Worm (Caenorhabditis elegans) whole organism, young adult: ENCODE data around the gene mesp-1.

Source experiments
- C06A6.2 ChIP-seq: fragments of 200-800 bp; sonication (Bioruptor generic); conservative IDR thresholded peaks from 2 replicates; pipeline ENCODE4 v1.3.6; 2022; ENCODE audit warnings: missing genetic modification characterization, missing compliant biosample characterization
- D2030.7 ChIP-seq: fragments of 200-800 bp; sonication (Bioruptor generic); IDR thresholded peaks from 2 replicates; pipeline ENCODE4 v1.3.6; 2022; ENCODE audit warnings: missing genetic modification reagents, missing genetic modification characterization, missing compliant biosample characterization
- F23B12.7 ChIP-seq: sonication (generic microtip); optimal IDR thresholded peaks from 2 replicates; lab custom pipeline; 2017; ENCODE audit warnings: missing genetic modification characterization, mild to moderate bottlenecking, missing compliant biosample characterization, antibody characterized with exemption, moderate library complexity; ENCODE audit not compliant: insufficient read depth
- F52B5.7 ChIP-seq: sonication (generic microtip); optimal IDR thresholded peaks from 2 replicates; lab custom pipeline; 2016; ENCODE audit warnings: mild to moderate bottlenecking, missing genetic modification characterization, missing compliant biosample characterization
- F57A8.1 ChIP-seq: fragments of 200-800 bp; sonication (Bioruptor generic); optimal IDR thresholded peaks from 2 replicates; lab custom pipeline; 2018; ENCODE audit warnings: mild to moderate bottlenecking, missing genetic modification characterization, moderate library complexity, missing compliant biosample characterization
- K12H6.12 ChIP-seq: fragments of 200-800 bp; sonication (Bioruptor generic); optimal IDR thresholded peaks from 2 replicates; lab custom pipeline; 2018; ENCODE audit warnings: mild to moderate bottlenecking, missing genetic modification characterization, missing compliant biosample characterization
- Y53G8AR.9 ChIP-seq: fragments of 200-800 bp; sonication (Bioruptor generic); conservative IDR thresholded peaks from 2 replicates; pipeline ENCODE4 v1.3.6; 2022; ENCODE audit warnings: missing genetic modification reagents, missing genetic modification characterization, missing compliant biosample characterization
- Y95B8A.8 ChIP-seq: fragments of 200-800 bp; sonication (Bioruptor generic); IDR thresholded peaks from 2 replicates; pipeline ENCODE4 v1.3.6; 2022; ENCODE audit warnings: missing genetic modification reagents, missing genetic modification characterization, missing compliant biosample characterization
- ZK185.1 ChIP-seq: sonication (generic microtip); optimal IDR thresholded peaks from 2 replicates; lab custom pipeline; 2016; ENCODE audit warnings: mild to moderate bottlenecking, missing genetic modification characterization, missing compliant biosample characterization; ENCODE audit not compliant: poor library complexity, severe bottlenecking
- aptf-2 ChIP-seq: fragments of 200-800 bp; sonication (Bioruptor generic); conservative IDR thresholded peaks from 2 replicates; pipeline ENCODE4 v1.3.6; 2022; ENCODE audit warnings: missing genetic modification reagents, missing genetic modification characterization, missing compliant biosample characterization
- athp-1 ChIP-seq: sonication (generic microtip); optimal IDR thresholded peaks from 2 replicates; lab custom pipeline; 2017; ENCODE audit warnings: mild to moderate bottlenecking, missing genetic modification characterization, missing compliant biosample characterization
- attf-5 ChIP-seq: fragments of 200-800 bp; sonication (Bioruptor generic); optimal IDR thresholded peaks from 2 replicates; lab custom pipeline; 2018; ENCODE audit warnings: mild to moderate bottlenecking, missing genetic modification characterization, missing compliant biosample characterization
- bed-2 ChIP-seq: fragments of 200-800 bp; sonication (Bioruptor generic); IDR thresholded peaks from 2 replicates; pipeline ENCODE4 v1.3.6; 2022; ENCODE audit warnings: missing genetic modification reagents, missing genetic modification characterization, missing compliant biosample characterization
- ccch-3 ChIP-seq: fragments of 200-800 bp; sonication (Bioruptor generic); optimal IDR thresholded peaks from 2 replicates; lab custom pipeline; 2018; ENCODE audit warnings: mild to moderate bottlenecking, missing genetic modification characterization, missing compliant biosample characterization
- cebp-1 ChIP-seq, 2 experiments: fragments of 200-800 bp in 1 of 2; sonication (Bioruptor generic) in 1 of 2; sonication (generic microtip) in 1 of 2; IDR thresholded peaks in 1 of 2; optimal IDR thresholded peaks in 1 of 2; 2 replicates each; pipeline versions ENCODE4 v1.3.6 to Lab custom; 2017 to 2022; ENCODE audit warnings: missing compliant biosample characterization in 2 of 2, missing genetic modification characterization in 2 of 2, mild to moderate bottlenecking in 1 of 2, missing genetic modification reagents in 1 of 2, moderate library complexity in 1 of 2
- dox-1 ChIP-seq: fragments of 200-800 bp; sonication (Bioruptor generic); IDR thresholded peaks from 2 replicates; pipeline ENCODE4 v1.3.6; 2022; ENCODE audit warnings: missing genetic modification reagents, missing genetic modification characterization, missing compliant biosample characterization
- dpff-1 ChIP-seq: sonication (generic microtip); optimal IDR thresholded peaks from 2 replicates; lab custom pipeline; 2017; ENCODE audit warnings: mild to moderate bottlenecking, missing genetic modification characterization, missing compliant biosample characterization
- ets-4 ChIP-seq: fragments of 200-800 bp; sonication (Bioruptor generic); optimal IDR thresholded peaks from 2 replicates; lab custom pipeline; 2018; ENCODE audit warnings: mild to moderate bottlenecking, missing genetic modification characterization, missing compliant biosample characterization
- fkh-3 ChIP-seq: sonication (generic microtip); optimal IDR thresholded peaks from 2 replicates; lab custom pipeline; 2016; ENCODE audit warnings: mild to moderate bottlenecking, missing genetic modification characterization, missing compliant biosample characterization
- lag-1 ChIP-seq: fragments of 200-800 bp; sonication (Bioruptor generic); IDR thresholded peaks from 2 replicates; pipeline ENCODE4 v1.3.6; 2022; ENCODE audit warnings: missing genetic modification reagents, missing genetic modification characterization, missing compliant biosample characterization
- let-607 ChIP-seq, 2 experiments: fragments of 200-800 bp in 1 of 2; sonication (Bioruptor generic) in 1 of 2; sonication (generic microtip) in 1 of 2; optimal IDR thresholded peaks; 2 replicates each; lab custom pipeline; 2016 to 2018; ENCODE audit warnings: mild to moderate bottlenecking in 2 of 2, missing compliant biosample characterization in 2 of 2, missing genetic modification characterization in 2 of 2, moderate library complexity in 2 of 2, missing genotype in 1 of 2
- mcd-1 ChIP-seq: fragments of 200-800 bp; sonication (Bioruptor generic); IDR thresholded peaks from 2 replicates; pipeline ENCODE4 v1.3.6; 2022; ENCODE audit warnings: missing genetic modification reagents, missing genetic modification characterization, missing compliant biosample characterization
- nfyb-1 ChIP-seq: fragments of 200-800 bp; sonication (Bioruptor generic); IDR thresholded peaks from 2 replicates; pipeline ENCODE4 v1.3.6; 2022; ENCODE audit warnings: missing genetic modification reagents, missing genetic modification characterization, missing compliant biosample characterization
- nhr-120 ChIP-seq: fragments of 200-800 bp; sonication (Bioruptor generic); IDR thresholded peaks from 2 replicates; pipeline ENCODE4 v1.3.6; 2022; ENCODE audit warnings: missing genetic modification characterization, missing compliant biosample characterization
- nhr-179 ChIP-seq: sonication (generic microtip); optimal IDR thresholded peaks from 2 replicates; lab custom pipeline; 2016; ENCODE audit warnings: mild to moderate bottlenecking, missing genetic modification characterization, missing compliant biosample characterization
- repo-1 ChIP-seq: sonication (generic microtip); optimal IDR thresholded peaks from 2 replicates; lab custom pipeline; 2017; ENCODE audit warnings: mild to moderate bottlenecking, missing genetic modification characterization, missing compliant biosample characterization
- snpc-1.1 ChIP-seq: sonication (generic microtip); optimal IDR thresholded peaks from 2 replicates; lab custom pipeline; 2017; ENCODE audit warnings: missing genetic modification characterization, mild to moderate bottlenecking, missing compliant biosample characterization, antibody characterized with exemption, moderate library complexity, missing genotype, missing genetic modification reagents; ENCODE audit not compliant: insufficient read depth
- snpc-1.3 ChIP-seq: sonication (generic microtip); optimal IDR thresholded peaks from 2 replicates; lab custom pipeline; 2017; ENCODE audit warnings: missing genetic modification characterization, mild to moderate bottlenecking, missing compliant biosample characterization, antibody characterized with exemption, moderate library complexity, missing genotype, missing genetic modification reagents; ENCODE audit not compliant: insufficient read depth
- tbx-9 ChIP-seq: sonication (generic microtip); optimal IDR thresholded peaks from 2 replicates; lab custom pipeline; 2016; ENCODE audit warnings: borderline replicate concordance, missing genetic modification characterization, inconsistent platforms, missing compliant biosample characterization
- tlf-1 ChIP-seq: fragments of 200-800 bp; sonication (Bioruptor generic); optimal IDR thresholded peaks from 2 replicates; lab custom pipeline; 2018; ENCODE audit warnings: mild to moderate bottlenecking, missing genetic modification characterization, missing compliant biosample characterization
- unc-62 ChIP-seq: fragments of 150-350 bp; optimal IDR thresholded peaks from 2 replicates; lab custom pipeline; 2014; ENCODE audit warnings: missing biosample characterization, missing genetic modification reagents, missing genetic modification characterization
- ztf-22 ChIP-seq: fragments of 200-800 bp; sonication (Bioruptor generic); optimal IDR thresholded peaks from 2 replicates; lab custom pipeline; 2018; ENCODE audit warnings: mild to moderate bottlenecking, missing genetic modification characterization, moderate library complexity, missing compliant biosample characterization

The mesp-1 gene

DNA sequence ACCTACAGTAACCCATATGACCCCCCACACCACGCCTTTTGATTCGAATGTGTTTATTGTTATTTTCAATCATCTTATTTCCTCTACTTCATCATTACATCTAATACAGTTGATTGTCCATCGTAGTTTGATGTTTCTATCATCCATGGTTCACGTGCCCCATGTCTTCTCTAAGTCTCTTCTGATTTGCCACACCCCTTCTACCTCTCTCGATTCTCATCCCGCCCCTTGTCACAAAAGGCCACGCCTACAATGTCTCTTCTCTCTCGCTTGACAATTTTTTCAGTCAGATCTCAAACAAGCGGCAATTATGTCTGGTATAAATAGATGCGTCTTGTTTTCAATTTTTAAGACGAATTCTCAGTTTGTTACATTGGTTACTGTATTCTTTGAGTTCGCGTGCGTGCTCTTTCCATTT, 35.9 kb downstream of the mesp-1 start (continued):
- TF ChIP-seq fkh-3 (tag; lab: Kevin White, UChicago) (no peak), aptf-2 (GFP tag; lab: Robert Waterston, UW) (no peak), let-607 (tag; optimal IDR thresholded peaks at IDR 0.05; lab: Kevin White, UChicago) (no peak), snpc-1.3 (tag; lab: Kevin White, UChicago) (no peak), athp-1 (no peak)

DNA sequence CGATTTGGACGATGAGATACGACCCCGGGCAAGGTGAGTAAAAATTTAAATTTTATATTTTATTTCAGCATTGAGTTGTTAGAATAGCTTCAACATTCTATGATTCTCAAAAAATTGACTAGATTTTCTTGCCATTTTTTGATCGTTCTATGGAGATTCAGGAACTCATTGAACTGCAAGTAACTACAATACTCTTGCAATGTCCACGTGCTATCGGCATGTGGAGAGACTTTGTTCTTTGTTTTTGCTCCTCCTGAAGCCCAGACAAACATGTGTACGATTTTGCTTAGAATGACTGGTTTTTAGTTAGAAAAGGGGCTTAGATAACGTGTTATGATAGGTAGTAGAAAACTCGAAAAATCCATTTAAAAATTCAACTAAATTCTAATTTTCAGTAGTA, 36.8 kb downstream of the mesp-1 start:
- no peak for TF ChIP-seq lag-1 (GFP tag; lab: Robert Waterston, UW)
- no peak for TF ChIP-seq snpc-1.3 (tag; lab: Kevin White, UChicago)
- no peak for TF ChIP-seq bed-2 (GFP tag; lab: Robert Waterston, UW)
- TF ChIP-seq attf-5 (GFP tag; lab: Kevin White, UChicago) = no peak
- no peak for TF ChIP-seq nfyb-1 (GFP tag; lab: Robert Waterston, UW)
- TF ChIP-seq Y95B8A.8 = no peak
- TF ChIP-seq K12H6.12 (tag; lab: Kevin White, UChicago) = no peak
- no peak for TF ChIP-seq C06A6.2 (GFP tag; lab: Robert Waterston, UW)
- TF ChIP-seq F52B5.7 (tag; lab: Kevin White, UChicago) = no peak
- no peak for TF ChIP-seq ztf-22 (GFP tag; lab: Kevin White, UChicago)

DNA sequence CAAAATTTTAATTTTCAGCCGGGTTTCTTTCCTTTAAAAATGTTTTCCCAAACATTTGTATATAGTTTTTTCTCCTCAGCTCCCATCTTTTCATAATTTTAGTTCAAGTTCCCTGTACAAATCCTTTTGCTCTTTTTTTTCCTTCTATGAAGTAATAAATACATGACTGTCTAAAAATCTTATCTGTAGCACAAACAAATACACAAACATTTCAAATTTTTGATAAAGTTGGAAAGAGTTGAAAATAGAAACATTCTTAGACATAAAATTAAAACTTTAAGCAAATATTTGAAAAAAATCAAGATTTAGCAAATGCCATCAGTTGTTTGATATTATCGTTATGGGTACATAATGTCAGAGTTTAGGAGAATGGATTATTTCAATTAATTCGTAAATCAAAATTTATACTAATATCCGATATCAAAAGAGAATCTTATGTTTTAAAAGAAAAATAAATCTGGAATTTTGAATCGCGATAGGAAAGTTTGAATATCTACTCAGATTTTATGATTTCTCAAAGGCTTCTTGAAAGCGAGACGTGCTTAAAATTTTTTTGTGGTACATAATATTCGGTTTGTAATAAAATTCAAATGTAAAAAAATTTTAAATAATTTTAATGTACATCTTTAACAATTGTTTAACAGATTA, 39.0 kb downstream of the mesp-1 start:
- TF ChIP-seq tbx-9 (tag; lab: Kevin White, UChicago) (no peak), Y53G8AR.9 (GFP tag; lab: Robert Waterston, UW) (0 out of 2 replicates have a peak, but pooled peaks have one; percentile 56), dpff-1 (peak; percentile 37), ZK185.1 (no peak), unc-62 (GFP tag; lab: Kevin White, UChicago) (no peak), D2030.7 (GFP tag; lab: Robert Waterston, UW) (no peak), mcd-1 (GFP tag; lab: Robert Waterston, UW) (no peak), ets-4 (GFP tag; lab: Kevin White, UChicago) (no peak), nhr-179 (tag; lab: Kevin White, UChicago) (no peak), nfyb-1 (GFP tag; lab: Robert Waterston, UW) (0 out of 2 replicates have a peak, but pooled peaks have one; percentile 36), snpc-1.1 (tag; lab: Kevin White, UChicago) (no peak), nhr-120 (GFP tag; lab: Robert Waterston, UW) (no peak), repo-1 (peak; percentile 50), F57A8.1 (GFP tag; lab: Kevin White, UChicago) (no peak), tlf-1 (GFP tag; lab: Kevin White, UChicago) (peak; percentile 26), ccch-3 (no peak), dox-1 (GFP tag; lab: Robert Waterston, UW) (no peak), C06A6.2 (GFP tag; lab: Robert Waterston, UW) (0 out of 2 replicates have a peak, but pooled peaks have one; percentile 19), cebp-1 (GFP tag; IDR thresholded peaks at IDR 0.05; lab: Robert Waterston, UW) (no peak), cebp-1 (tag; optimal IDR thresholded peaks at IDR 0.05; lab: Kevin White, UChicago) (peak; percentile 11), F23B12.7 (no peak)
